Worm (Caenorhabditis elegans): ENCODE data around the gene C38H2.2.

DNA sequence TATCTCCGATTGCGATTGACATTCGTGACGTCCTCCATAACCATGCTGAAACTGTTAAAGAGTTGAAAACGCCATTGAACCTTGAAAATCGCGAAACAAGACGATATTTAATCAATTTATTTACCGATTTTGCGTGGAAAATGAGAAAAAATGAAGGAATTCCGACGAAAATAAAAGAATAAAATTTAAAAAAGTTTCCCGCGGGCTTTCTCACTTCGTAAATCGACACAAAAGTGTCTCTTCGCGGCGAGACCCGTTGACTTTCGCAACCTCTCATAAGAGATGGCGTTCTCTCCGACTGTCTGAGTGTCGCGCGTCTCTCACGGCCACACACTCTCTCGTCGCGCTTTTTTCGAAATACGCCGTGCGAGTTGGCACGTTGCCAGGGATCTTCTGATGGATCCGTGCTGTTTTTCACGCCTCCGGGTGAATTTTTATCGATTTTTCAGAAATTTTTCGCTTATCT lies 25.7 kb downstream of the C38H2.2 start, which contains the start of gene hat-1:
- TF ChIP-seq cog-1 (tag; optimal IDR thresholded peaks at IDR 0.05), result no peak
- peak; percentile 51 for TF ChIP-seq ztf-29 (GFP tag; IDR thresholded peaks at IDR 0.05)
- TF ChIP-seq med-1 (GFP tag; optimal IDR thresholded peaks at IDR 0.05; ENCODE audit: insufficient read depth), result no peak
- TF ChIP-seq flt-1 (GFP tag; IDR thresholded peaks at IDR 0.05), result peak; percentile 64; the same call in 1 of the 2 replicates
- TF ChIP-seq T22C8.4 (GFP tag; IDR thresholded peaks at IDR 0.05), result 0 out of 2 replicates have a peak, but pooled peaks have one; percentile 18
- TF ChIP-seq tab-1 (GFP tag; IDR thresholded peaks at IDR 0.05), result no peak
- TF ChIP-seq klf-2 (GFP tag; conservative IDR thresholded peaks at IDR 0.05), result no peak
- 0 out of 2 replicates have a peak, but pooled peaks have one; percentile 41 for TF ChIP-seq ztf-23 (GFP tag; IDR thresholded peaks at IDR 0.05)
- TF ChIP-seq ref-1 (GFP tag; conservative IDR thresholded peaks at IDR 0.05), result no peak

All from whole organism, midembryonic.